Worm (Caenorhabditis elegans): Measurements from ENCODE around the gene R06F6.12.

- TF ChIP-seq ztf-29 (GFP tag; IDR thresholded peaks at IDR 0.05) (no peak), cog-1 (tag; optimal IDR thresholded peaks at IDR 0.05) (no peak), flt-1 (GFP tag; IDR thresholded peaks at IDR 0.05) (no peak), T22C8.4 (GFP tag; IDR thresholded peaks at IDR 0.05) (no peak), tab-1 (GFP tag; IDR thresholded peaks at IDR 0.05) (no peak), ztf-23 (GFP tag; IDR thresholded peaks at IDR 0.05) (no peak), med-1 (GFP tag; optimal IDR thresholded peaks at IDR 0.05; ENCODE audit: insufficient read depth) (no peak), klf-2 (GFP tag; conservative IDR thresholded peaks at IDR 0.05) (no peak)
These were observed 15.1 kb downstream of the R06F6.12 start, which contains the start of gene R06F6.14 for ce11 chrII:10808708-10809343.
